Fruit fly (Drosophila melanogaster) whole organism, pupa: ENCODE results near the gene CG43056.

Source experiments
- CG10348 ChIP-seq: fragments of 200-800 bp; sonication (Bioruptor generic); IDR thresholded peaks from 2 replicates; pipeline ENCODE4 v1.3.6; 2022; ENCODE audit warnings: missing biosample characterization, missing genetic modification characterization
- CG14655 ChIP-seq: fragments of 200-800 bp; sonication (Bioruptor generic); optimal IDR thresholded peaks from 3 replicates; lab custom pipeline; 2017; ENCODE audit warnings: mild to moderate bottlenecking, missing biosample characterization, missing genetic modification reagents, missing genetic modification characterization
- Pif1B ChIP-seq: fragments of 200-800 bp; sonication (Bioruptor generic); optimal IDR thresholded peaks from 3 replicates; lab custom pipeline; 2016; ENCODE audit warnings: missing biosample characterization, missing genetic modification characterization
- fd96Ca ChIP-seq: fragments of 200-800 bp; sonication (Bioruptor generic); IDR thresholded peaks from 3 replicates; pipeline ENCODE4 v1.3.6; 2022; ENCODE audit warnings: missing biosample characterization, missing genetic modification characterization

- TF ChIP-seq CG14655 (GFP tag; lab: Kevin White, UChicago): no peak
- no peak for TF ChIP-seq Pif1B (GFP tag; lab: Kevin White, UChicago)
- TF ChIP-seq CG10348 (GFP tag; lab: Robert Waterston, UW): no peak
- peak; percentile 67; the same call in 2 of the 3 replicates for TF ChIP-seq fd96Ca (GFP tag; lab: Robert Waterston, UW)
Measured at dm6 chr2L:4440881-4441737, 3.5 kb downstream of the CG43056 start, which contains the start of gene CG15431.
